Fruit fly (Drosophila melanogaster): ENCODE measurements around the gene Fim.

Fim gene

dm6 chrX:17284400-17284799 lies 17.3 kb downstream of the Fim start, which contains the start of gene CG8661:
Gene CG8661 (minus strand): TSS chrX:17284500.
- no peak for TF ChIP-seq vnd (GFP tag; IDR thresholded peaks at IDR 0.05; ENCODE audit: partially characterized antibody)
- peak; percentile 12 for TF ChIP-seq sens (GFP tag)
- peak; percentile 27 for TF ChIP-seq lab (GFP tag; optimal IDR thresholded peaks at IDR 0.05)

dm6 chrX:17282626-17283025 lies 19.1 kb downstream of the Fim start, which contains the start of gene CG8664:
Gene CG8664 (minus strand): TSS chrX:17282726.
- TF ChIP-seq CG31224 (GFP tag; IDR thresholded peaks at IDR 0.05) (no peak), Sox100B (GFP tag; optimal IDR thresholded peaks at IDR 0.05) (no peak), Asciz (GFP tag; optimal IDR thresholded peaks at IDR 0.05) (no peak), CG8924 (tag; optimal IDR thresholded peaks at IDR 0.05) (no peak), vfl (GFP tag; optimal IDR thresholded peaks at IDR 0.05) (no peak), CG2712 (tag; optimal IDR thresholded peaks at IDR 0.05) (no peak), CG7745 (tag; optimal IDR thresholded peaks at IDR 0.05) (no peak), CG30431 (GFP tag; optimal IDR thresholded peaks at IDR 0.05) (no peak), Dref (GFP tag; IDR thresholded peaks at IDR 0.05) (no peak), CG17612 (GFP tag; IDR thresholded peaks at IDR 0.05) (no peak)

dm6 chrX:17282196-17282595 lies 19.5 kb downstream of the Fim start, which contains the start of gene CG5445:
Gene CG5445 (plus strand): TSS chrX:17282496.
- TF ChIP-seq Ets65A (GFP tag): peak; percentile 71
- TF ChIP-seq ewg (GFP tag; optimal IDR thresholded peaks at IDR 0.05): no peak

- no peak for TF ChIP-seq HmgZ (tag; optimal IDR thresholded peaks at IDR 0.05)
- no peak for TF ChIP-seq ato (GFP tag; IDR thresholded peaks at IDR 0.05; ENCODE audit: partially characterized antibody)
- no peak for TF ChIP-seq CG18599 (GFP tag; optimal IDR thresholded peaks at IDR 0.05)
- no peak for TF ChIP-seq MESR4 (GFP tag; optimal IDR thresholded peaks at IDR 0.05)
- no peak for TF ChIP-seq emc (GFP tag; optimal IDR thresholded peaks at IDR 0.05)
- TF ChIP-seq abd-A (tag; optimal IDR thresholded peaks at IDR 0.05): no peak
- no peak for TF ChIP-seq en (GFP tag; optimal IDR thresholded peaks at IDR 0.05)
- TF ChIP-seq Ets65A (GFP tag): no peak
- no peak for TF ChIP-seq CG11723 (GFP tag; optimal IDR thresholded peaks at IDR 0.05)
- TF ChIP-seq chn (GFP tag; optimal IDR thresholded peaks at IDR 0.05): no peak
- TF ChIP-seq Hey (tag; optimal IDR thresholded peaks at IDR 0.05): no peak
- no peak for TF ChIP-seq wor (GFP tag; IDR thresholded peaks at IDR 0.05)
- no peak for TF ChIP-seq bcd (GFP tag; optimal IDR thresholded peaks at IDR 0.05)
- TF ChIP-seq gsb-n (tag; optimal IDR thresholded peaks at IDR 0.05): no peak
- no peak for TF ChIP-seq CG6813 (GFP tag; optimal IDR thresholded peaks at IDR 0.05)
- TF ChIP-seq ems (GFP tag; optimal IDR thresholded peaks at IDR 0.05): no peak
- no peak for TF ChIP-seq Tbp (GFP tag; optimal IDR thresholded peaks at IDR 0.05)
- no peak for TF ChIP-seq Dip2 (GFP tag; IDR thresholded peaks at IDR 0.05)
Measured at dm6 chrX:17274798-17275197, 26.9 kb downstream of the Fim start.

dm6 chrX:17265402-17266028 lies 36.2 kb downstream of the Fim start:
- TF ChIP-seq CG4328 (GFP tag; optimal IDR thresholded peaks at IDR 0.05) (no peak), Fer1 (GFP tag; optimal IDR thresholded peaks at IDR 0.05) (no peak), Hand (GFP tag; optimal IDR thresholded peaks at IDR 0.05) (no peak), Aef1 (GFP tag; IDR thresholded peaks at IDR 0.05) (no peak), CG4424 (GFP tag; optimal IDR thresholded peaks at IDR 0.05) (no peak), HLH4C (GFP tag; IDR thresholded peaks at IDR 0.05; ENCODE audit: partially characterized antibody) (no peak), Elba2 (GFP tag; optimal IDR thresholded peaks at IDR 0.05) (peak; percentile 65)

Measured in whole organism, embryonic.